Fruit fly (Drosophila melanogaster) whole organism: ENCODE measurements around the gene RpL22.

Experiments
- CG8478 ChIP-seq: fragments of >200 bp; optimal IDR thresholded peaks from 2 replicates; lab custom pipeline; 2018; ENCODE audit warnings: inconsistent platforms
- Dll ChIP-seq: fragments of >200 bp; optimal IDR thresholded peaks from 2 replicates; lab custom pipeline; 2017
- EcR ChIP-seq, 2 experiments: fragments of >200 bp; optimal IDR thresholded peaks; 2 replicates each; lab custom pipeline; 2017; ENCODE audit warnings: missing biosample characterization in 2 of 2, missing genetic modification characterization in 2 of 2, missing genetic modification reagents in 2 of 2
- pan ChIP-seq: fragments of >200 bp; optimal IDR thresholded peaks from 2 replicates; lab custom pipeline; 2017
- psq ChIP-seq: fragments of >200 bp; optimal IDR thresholded peaks from 2 replicates; lab custom pipeline; 2017
- usp ChIP-seq: fragments of >200 bp; optimal IDR thresholded peaks from 2 replicates; lab custom pipeline; 2017; ENCODE audit warnings: missing biosample characterization, missing genetic modification characterization, mixed read lengths

RpL22 gene

DNA sequence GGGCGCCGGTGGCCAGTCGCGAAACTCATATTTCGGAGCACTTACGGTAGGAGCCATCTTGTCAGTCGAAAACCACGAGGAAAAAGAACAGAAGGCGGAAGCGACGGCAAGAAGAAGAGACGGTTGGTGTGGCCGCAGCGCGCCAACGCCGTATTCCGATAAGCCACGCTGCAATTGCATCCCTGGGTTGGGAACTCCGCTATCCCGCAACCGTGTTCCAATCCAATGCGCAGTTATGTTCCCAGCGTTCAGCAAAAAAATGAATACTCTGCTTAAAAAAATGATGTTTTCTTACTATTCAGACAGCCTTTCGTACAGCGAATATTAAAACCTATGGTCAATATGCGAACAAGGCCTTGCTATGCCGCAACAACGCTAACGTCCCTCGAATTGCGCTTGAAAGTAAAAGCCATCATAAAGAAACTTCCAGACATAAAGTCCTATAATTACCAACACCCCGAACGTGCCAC, at the start of gene RpL22:
Gene RpL22 (minus strand): TSS at position 92 of the 470 bp plus-strand sequence.
- TF ChIP-seq EcR (GFP tag; optimal IDR thresholded peaks at IDR 0.05; lab: Kevin White, UChicago): no peak
- TF ChIP-seq Dll (lab: Kevin White, UChicago): no peak
- TF ChIP-seq pan (lab: Kevin White, UChicago): no peak
- TF ChIP-seq psq (lab: Kevin White, UChicago): no peak
- TF ChIP-seq usp (GFP tag; lab: Kevin White, UChicago): no peak
- TF ChIP-seq CG8478 (lab: Kevin White, UChicago): no peak

DNA sequence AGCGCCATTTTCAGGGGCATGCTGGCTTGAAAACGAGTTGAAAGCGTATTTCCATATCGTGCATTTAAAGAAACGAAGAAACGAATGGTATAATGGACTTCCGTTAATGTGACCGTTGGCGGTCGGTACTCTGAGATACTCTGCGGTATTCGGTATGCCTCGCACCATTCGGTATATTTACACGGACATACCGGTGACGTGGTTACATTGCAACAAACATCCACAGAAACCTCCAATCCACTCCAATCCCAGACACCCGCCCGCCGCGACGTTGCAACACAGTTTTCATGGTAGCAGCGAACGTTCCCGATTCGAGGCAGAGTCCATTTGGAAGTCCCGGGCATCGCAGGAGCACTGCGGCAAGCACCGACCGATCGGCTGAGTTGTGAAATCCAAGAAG, 41.0 kb upstream of the RpL22 start, which contains the start of gene Sec22:
Gene Sec22 (plus strand): TSS at position 170 of the 400 bp plus-strand sequence.
- no peak for TF ChIP-seq EcR (GFP tag; optimal IDR thresholded peaks at IDR 0.05; lab: Kevin White, UChicago)
- no peak for TF ChIP-seq pan (lab: Kevin White, UChicago)
- TF ChIP-seq psq (lab: Kevin White, UChicago): no peak
- no peak for TF ChIP-seq Dll (lab: Kevin White, UChicago)
- no peak for TF ChIP-seq usp (GFP tag; lab: Kevin White, UChicago)
- TF ChIP-seq CG8478 (lab: Kevin White, UChicago): no peak

DNA sequence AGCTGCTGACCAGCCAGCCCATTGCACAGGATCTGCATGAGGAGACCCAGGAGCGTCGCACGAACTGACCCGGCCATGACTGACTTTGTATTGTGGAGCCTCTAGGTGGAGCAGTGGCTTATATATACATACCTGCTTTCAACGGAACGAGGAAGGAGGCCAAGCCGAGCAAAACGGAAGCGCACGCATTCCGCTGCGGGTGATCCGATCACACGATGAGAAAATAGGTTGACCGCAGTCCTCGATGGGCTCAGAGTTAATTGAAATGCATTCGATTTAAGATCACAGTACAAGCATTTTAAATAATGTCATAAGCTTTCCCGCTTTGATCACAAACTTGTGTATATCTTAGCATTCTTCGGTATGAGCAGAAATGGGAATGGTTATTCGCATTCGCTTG, 39.9 kb upstream of the RpL22 start, which contains the start of gene CG13358:
Gene CG13358 (minus strand): TSS at position 101 of the 400 bp plus-strand sequence.
- TF ChIP-seq pan (lab: Kevin White, UChicago): no peak
- TF ChIP-seq psq (lab: Kevin White, UChicago): no peak
- TF ChIP-seq usp (GFP tag; lab: Kevin White, UChicago): no peak
- TF ChIP-seq Dll (lab: Kevin White, UChicago): no peak
- no peak for TF ChIP-seq CG8478 (lab: Kevin White, UChicago)
- TF ChIP-seq EcR (GFP tag; optimal IDR thresholded peaks at IDR 0.05; lab: Kevin White, UChicago): no peak

DNA sequence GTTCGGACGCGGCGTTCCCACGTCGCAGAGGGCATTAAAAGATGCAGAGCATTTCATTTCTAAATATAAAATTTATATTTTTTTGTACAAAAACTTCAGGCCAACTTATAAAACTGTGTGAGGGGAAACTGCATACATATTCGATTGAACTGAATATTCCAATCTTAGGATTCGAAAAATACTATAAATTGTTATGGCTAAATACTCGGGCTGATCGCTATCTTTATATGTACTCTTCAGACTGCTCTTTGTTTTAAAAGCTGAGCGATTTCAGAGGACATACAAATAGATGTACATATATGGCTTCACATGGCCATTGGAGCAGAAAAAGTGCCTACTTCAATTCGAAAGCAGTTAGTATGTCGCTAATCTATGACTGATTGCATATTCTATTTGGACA, 38.4 kb upstream of the RpL22 start, which contains the start of gene CG13359:
Gene CG13359 (minus strand): TSS at position 101 of the 400 bp plus-strand sequence.
- TF ChIP-seq psq (lab: Kevin White, UChicago) (no peak), CG8478 (lab: Kevin White, UChicago) (no peak), Dll (lab: Kevin White, UChicago) (no peak), EcR (GFP tag; optimal IDR thresholded peaks at IDR 0.05; lab: Kevin White, UChicago) (no peak), usp (GFP tag; lab: Kevin White, UChicago) (no peak), pan (lab: Kevin White, UChicago) (no peak)

- no peak for TF ChIP-seq Dll (lab: Kevin White, UChicago)
- TF ChIP-seq psq (lab: Kevin White, UChicago): no peak
- TF ChIP-seq EcR (GFP tag; optimal IDR thresholded peaks at IDR 0.05; lab: Kevin White, UChicago): no peak
- TF ChIP-seq pan (lab: Kevin White, UChicago): no peak
- TF ChIP-seq CG8478 (lab: Kevin White, UChicago): no peak
- no peak for TF ChIP-seq usp (GFP tag; lab: Kevin White, UChicago)
Measured at dm6 chrX:801157-801872, 36.4 kb upstream of the RpL22 start, which contains the start of gene Rbf. TSS of gene Rbf (minus strand) at chrX:801479.

DNA sequence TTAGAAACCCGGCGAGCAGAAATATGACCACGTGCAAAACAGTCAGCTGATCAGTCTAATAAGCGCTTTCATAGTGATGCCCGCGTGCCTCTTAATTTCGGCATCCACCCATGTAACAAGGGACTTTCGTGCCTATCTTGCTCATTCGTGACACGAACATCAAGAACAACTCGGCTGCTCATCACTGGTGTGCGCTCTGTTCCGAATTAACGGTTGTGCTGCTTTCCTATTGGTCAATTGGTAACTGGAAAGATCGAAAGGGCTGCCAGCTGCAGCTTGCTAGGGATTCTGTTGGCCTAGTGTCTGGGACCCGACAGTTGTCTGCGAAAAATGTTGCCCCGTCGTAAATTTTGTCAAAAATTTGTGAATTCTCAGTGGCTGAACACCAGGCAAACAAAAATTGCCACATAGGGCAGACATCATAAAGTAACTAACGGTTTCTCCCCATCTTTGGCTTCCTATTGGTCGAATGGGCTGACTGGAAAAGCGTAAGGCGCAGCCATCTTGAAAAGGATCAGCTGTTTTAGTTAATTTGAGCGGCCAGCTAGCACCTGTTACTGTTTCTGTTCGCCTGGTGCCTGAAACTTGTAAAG, 31.6 kb upstream of the RpL22 start:
- no peak for TF ChIP-seq Dll (lab: Kevin White, UChicago)
- no peak for TF ChIP-seq psq (lab: Kevin White, UChicago)
- no peak for TF ChIP-seq pan (lab: Kevin White, UChicago)
- no peak for TF ChIP-seq usp (GFP tag; lab: Kevin White, UChicago)
- no peak for TF ChIP-seq CG8478 (lab: Kevin White, UChicago)

DNA sequence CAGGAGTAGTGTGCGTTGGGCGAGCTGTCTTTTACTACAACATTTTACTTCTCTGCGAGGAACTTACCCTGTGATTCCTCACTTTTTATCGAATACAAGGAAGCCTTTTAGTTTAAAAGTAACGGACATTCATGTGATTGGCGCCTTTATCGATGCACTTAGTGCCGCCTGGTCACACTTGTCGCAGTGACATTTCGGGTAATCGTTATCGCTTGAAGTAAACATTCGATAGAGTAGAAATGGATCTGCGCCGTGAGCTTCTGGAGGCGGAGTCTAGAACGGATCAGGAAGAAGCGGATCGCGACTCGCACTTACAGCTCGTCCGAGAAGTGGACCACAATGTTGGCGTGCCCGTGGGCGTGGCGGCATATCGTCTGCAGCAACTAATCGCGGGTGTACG, 28.0 kb upstream of the RpL22 start, which contains the start of gene CG16989:
Gene CG16989 (plus strand): TSS at position 225 of the 400 bp plus-strand sequence.
- no peak for TF ChIP-seq psq (lab: Kevin White, UChicago)
- no peak for TF ChIP-seq pan (lab: Kevin White, UChicago)
- no peak for TF ChIP-seq usp (GFP tag; lab: Kevin White, UChicago)
- no peak for TF ChIP-seq EcR (GFP tag; optimal IDR thresholded peaks at IDR 0.05; lab: Kevin White, UChicago)
- TF ChIP-seq Dll (lab: Kevin White, UChicago): no peak
- no peak for TF ChIP-seq CG8478 (lab: Kevin White, UChicago)

- TF ChIP-seq pan (lab: Kevin White, UChicago) (no peak), EcR (GFP tag; optimal IDR thresholded peaks at IDR 0.05; lab: Kevin White, UChicago) (no peak), usp (GFP tag; lab: Kevin White, UChicago) (no peak), Dll (lab: Kevin White, UChicago) (no peak), CG8478 (lab: Kevin White, UChicago) (no peak), psq (lab: Kevin White, UChicago) (no peak)
Measured at dm6 chrX:790039-790597, 25.2 kb upstream of the RpL22 start, which contains the start of gene CG13360. TSS of gene CG13360 (minus strand) at chrX:790089.

DNA sequence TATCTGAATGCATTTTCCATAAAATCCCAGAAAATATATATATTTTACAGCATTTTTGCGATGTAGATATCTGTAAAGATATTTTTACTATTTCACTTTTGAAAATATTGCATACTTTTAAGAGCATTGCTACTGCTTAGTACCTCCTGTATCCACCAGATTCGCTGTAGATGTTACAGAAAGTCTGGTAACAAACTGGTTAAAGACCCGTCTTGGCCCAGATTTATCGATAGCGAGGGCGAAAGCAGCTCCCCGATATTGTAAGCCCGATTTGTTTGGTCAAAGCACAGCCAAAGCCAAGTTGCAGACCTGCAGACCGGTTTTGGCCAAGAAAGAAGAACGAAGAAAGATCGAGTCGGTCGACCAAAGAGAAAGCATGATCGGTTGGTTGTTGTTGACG, 19.5 kb upstream of the RpL22 start, which contains the start of gene tw:
Gene tw (plus strand): TSS at position 291 of the 400 bp plus-strand sequence.
- TF ChIP-seq psq (lab: Kevin White, UChicago): no peak
- TF ChIP-seq EcR (GFP tag; optimal IDR thresholded peaks at IDR 0.05; lab: Kevin White, UChicago): no peak
- no peak for TF ChIP-seq pan (lab: Kevin White, UChicago)
- no peak for TF ChIP-seq Dll (lab: Kevin White, UChicago)
- no peak for TF ChIP-seq CG8478 (lab: Kevin White, UChicago)
- no peak for TF ChIP-seq usp (GFP tag; lab: Kevin White, UChicago)

DNA sequence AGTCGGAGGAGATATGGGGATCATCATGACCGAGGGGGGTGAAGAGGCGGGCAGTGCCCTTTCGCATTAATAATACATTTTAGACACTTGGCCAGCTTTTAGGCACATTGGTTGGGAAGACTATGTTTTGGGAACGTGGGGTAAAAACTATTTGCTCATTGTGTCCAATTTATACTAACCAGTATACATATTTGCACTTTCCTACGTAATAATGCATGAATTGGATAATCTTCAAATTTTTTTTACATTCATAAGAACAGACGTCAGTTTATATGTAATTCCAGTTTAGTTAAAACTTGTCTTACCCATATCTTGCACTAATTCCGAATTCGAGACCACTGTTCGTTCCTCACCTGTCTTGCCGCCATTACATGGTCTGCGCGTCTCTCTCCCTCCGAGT, 14.4 kb upstream of the RpL22 start:
- TF ChIP-seq CG8478 (lab: Kevin White, UChicago) (no peak), EcR (GFP tag; optimal IDR thresholded peaks at IDR 0.05; lab: Kevin White, UChicago) (no peak), psq (lab: Kevin White, UChicago) (no peak), usp (GFP tag; lab: Kevin White, UChicago) (no peak), Dll (lab: Kevin White, UChicago) (no peak), pan (lab: Kevin White, UChicago) (no peak)
